Fruit fly (Drosophila melanogaster) whole organism, embryonic: ENCODE measurements around the gene AstA-R1.

Experiments
- CG10462 ChIP-seq: fragments of 200-800 bp; sonication (Bioruptor generic); optimal IDR thresholded peaks from 2 replicates; lab custom pipeline; 2016; ENCODE audit warnings: missing biosample characterization, missing genetic modification characterization
- CG11560 ChIP-seq: fragments of 200-800 bp; sonication (Bioruptor generic); IDR thresholded peaks from 3 replicates; pipeline ENCODE4 v1.3.6; 2022; ENCODE audit warnings: missing biosample characterization, missing genetic modification characterization
- CG11695 ChIP-seq: fragments of 200-800 bp; sonication (Bioruptor generic); IDR thresholded peaks from 3 replicates; pipeline ENCODE4 v1.3.6; 2022; ENCODE audit warnings: missing biosample characterization, missing genetic modification characterization
- CG12391 ChIP-seq: fragments of 200-800 bp; sonication (Bioruptor generic); optimal IDR thresholded peaks from 3 replicates; lab custom pipeline; 2018; ENCODE audit warnings: missing biosample characterization, mild to moderate bottlenecking, missing genetic modification characterization, moderate library complexity
- CG13624 ChIP-seq: fragments of 200-800 bp; sonication (Bioruptor generic); optimal IDR thresholded peaks from 2 replicates; lab custom pipeline; 2016; ENCODE audit warnings: missing biosample characterization, missing genetic modification characterization
- CG14965 ChIP-seq: fragments of 200-800 bp; sonication (Bioruptor generic); optimal IDR thresholded peaks from 2 replicates; lab custom pipeline; 2016; ENCODE audit warnings: missing biosample characterization, missing genetic modification characterization, borderline replicate concordance
- CG15696 ChIP-seq: fragments of 200-800 bp; sonication (Bioruptor generic); optimal IDR thresholded peaks from 2 replicates; lab custom pipeline; 2019; ENCODE audit warnings: missing biosample characterization, mild to moderate bottlenecking, missing genetic modification characterization, moderate library complexity
- CG16779 ChIP-seq: fragments of 200-800 bp; sonication (Bioruptor generic); IDR thresholded peaks from 2 replicates; pipeline ENCODE4 v1.3.6; 2022; ENCODE audit warnings: missing biosample characterization, missing genetic modification characterization
- CG18599 ChIP-seq: fragments of 200-800 bp; sonication (Bioruptor generic); optimal IDR thresholded peaks from 3 replicates; lab custom pipeline; 2017; ENCODE audit warnings: missing biosample characterization, missing genetic modification characterization, mild to moderate bottlenecking, moderate library complexity, missing genetic modification reagents
- CG2116 ChIP-seq: fragments of 200-800 bp; sonication (Bioruptor generic); optimal IDR thresholded peaks from 3 replicates; lab custom pipeline; 2018; ENCODE audit warnings: missing biosample characterization, mild to moderate bottlenecking, missing genetic modification characterization
- CG2875 ChIP-seq: fragments of 200-800 bp; sonication (Bioruptor generic); optimal IDR thresholded peaks from 2 replicates; lab custom pipeline; 2017; ENCODE audit warnings: missing biosample characterization, mild to moderate bottlenecking, missing genetic modification characterization, missing genetic modification reagents
- CG30020 ChIP-seq: fragments of 200-800 bp; optimal IDR thresholded peaks from 2 replicates; lab custom pipeline; 2019; ENCODE audit warnings: missing biosample characterization, mild to moderate bottlenecking, missing genetic modification characterization, moderate library complexity
- CG31224 ChIP-seq: fragments of 200-800 bp; sonication (Bioruptor generic); IDR thresholded peaks from 2 replicates; pipeline ENCODE4 v1.3.6; 2022; ENCODE audit warnings: missing biosample characterization, missing genetic modification characterization
- CG32772 ChIP-seq: fragments of 200-800 bp; sonication (Bioruptor generic); IDR thresholded peaks from 2 replicates; pipeline ENCODE4 v1.3.6; 2022; ENCODE audit warnings: missing biosample characterization, missing genetic modification characterization
- CG43689 ChIP-seq: fragments of 200-800 bp; sonication (Bioruptor generic); IDR thresholded peaks from 2 replicates; pipeline ENCODE4 v1.3.6; 2022; ENCODE audit warnings: missing biosample characterization, missing genetic modification characterization
- CG7372 ChIP-seq: fragments of 200-800 bp; sonication (Bioruptor generic); IDR thresholded peaks from 2 replicates; pipeline ENCODE4 v1.3.6; 2022; ENCODE audit warnings: missing biosample characterization, missing genetic modification characterization
- CrebB ChIP-seq: fragments of 200-800 bp; sonication (Bioruptor generic); optimal IDR thresholded peaks from 3 replicates; lab custom pipeline; 2018; ENCODE audit warnings: missing biosample characterization, mild to moderate bottlenecking, missing genetic modification characterization
- D ChIP-seq, 2 experiments: fragments of 200-800 bp in 1 of 2; fragments of >200 bp in 1 of 2; sonication (Bioruptor generic) in 1 of 2; optimal IDR thresholded peaks; 2 replicates in 1 of 2; 3 replicates in 1 of 2; lab custom pipeline; 2017; ENCODE audit warnings: mild to moderate bottlenecking in 1 of 2, missing biosample characterization in 1 of 2, missing genetic modification characterization in 1 of 2, missing genetic modification reagents in 1 of 2
- D19A ChIP-seq: fragments of 200-800 bp; optimal IDR thresholded peaks from 3 replicates; lab custom pipeline; 2019; ENCODE audit warnings: missing biosample characterization, mild to moderate bottlenecking, missing genetic modification characterization, moderate library complexity
- ERR ChIP-seq: fragments of 200-800 bp; sonication (Bioruptor generic); optimal IDR thresholded peaks from 2 replicates; lab custom pipeline; 2016; ENCODE audit warnings: missing biosample characterization, missing genetic modification characterization
- Fer1 ChIP-seq: fragments of 200-800 bp; sonication (Bioruptor generic); optimal IDR thresholded peaks from 2 replicates; lab custom pipeline; 2017; ENCODE audit warnings: missing biosample characterization, mild to moderate bottlenecking, missing genetic modification characterization
- H2.0 ChIP-seq: fragments of 200-800 bp; sonication (Bioruptor generic); IDR thresholded peaks from 2 replicates; pipeline ENCODE4 v1.3.6; 2022; ENCODE audit warnings: missing biosample characterization, missing genetic modification characterization
- Hand ChIP-seq: fragments of 200-800 bp; sonication (Bioruptor generic); optimal IDR thresholded peaks from 2 replicates; lab custom pipeline; 2017; ENCODE audit warnings: mild to moderate bottlenecking, missing biosample characterization, missing genetic modification reagents, missing genetic modification characterization
- MTF-1 ChIP-seq: fragments of 200-800 bp; sonication (Bioruptor generic); optimal IDR thresholded peaks from 2 replicates; lab custom pipeline; 2018; ENCODE audit warnings: missing biosample characterization, mild to moderate bottlenecking, missing genetic modification characterization, borderline replicate concordance
- Med ChIP-seq: fragments of 200-800 bp; sonication (Bioruptor generic); peaks from one replicate; lab custom pipeline; 2016; ENCODE audit warnings: missing biosample characterization, missing genetic modification characterization, mild to moderate bottlenecking, inconsistent platforms, moderate library complexity
- NC2α ChIP-seq: fragments of 200-800 bp; sonication (Bioruptor generic); optimal IDR thresholded peaks from 2 replicates; lab custom pipeline; 2016; ENCODE audit warnings: missing biosample characterization, missing genetic modification characterization
- NK7.1 ChIP-seq: fragments of 200-800 bp; sonication (Bioruptor generic); optimal IDR thresholded peaks from 3 replicates; lab custom pipeline; 2016; ENCODE audit warnings: missing biosample characterization, missing genetic modification characterization
- Oli ChIP-seq: fragments of 200-800 bp; sonication (Bioruptor generic); optimal IDR thresholded peaks from 2 replicates; lab custom pipeline; 2018; ENCODE audit warnings: missing biosample characterization, mild to moderate bottlenecking, missing genetic modification characterization, moderate library complexity
- Six4 ChIP-seq: fragments of 200-800 bp; sonication (Bioruptor generic); optimal IDR thresholded peaks from 2 replicates; lab custom pipeline; 2016; ENCODE audit warnings: missing biosample characterization, missing genetic modification characterization
- Ssrp ChIP-seq: fragments of 200-800 bp; sonication (Bioruptor generic); optimal IDR thresholded peaks from 2 replicates; lab custom pipeline; 2018; ENCODE audit warnings: missing biosample characterization, mild to moderate bottlenecking, missing genetic modification characterization, moderate library complexity
- ase ChIP-seq: fragments of 200-800 bp; sonication (Bioruptor generic); IDR thresholded peaks from 3 replicates; pipeline ENCODE4 v1.3.6; 2022; ENCODE audit warnings: missing biosample characterization, missing genetic modification characterization
- bab2 ChIP-seq: fragments of 200-800 bp; sonication (Bioruptor generic); optimal IDR thresholded peaks from 2 replicates; lab custom pipeline; 2016; ENCODE audit warnings: missing biosample characterization, missing genetic modification characterization
- cg ChIP-seq: fragments of 200-800 bp; sonication (Bioruptor generic); optimal IDR thresholded peaks from 3 replicates; lab custom pipeline; 2019; ENCODE audit warnings: missing biosample characterization, mild to moderate bottlenecking, missing genetic modification characterization, moderate library complexity
- crc ChIP-seq: fragments of 200-800 bp; sonication (Bioruptor generic); optimal IDR thresholded peaks from 2 replicates; lab custom pipeline; 2016; ENCODE audit warnings: missing biosample characterization, missing genetic modification characterization
- dati ChIP-seq: fragments of 200-800 bp; sonication (Bioruptor generic); IDR thresholded peaks from 2 replicates; pipeline ENCODE4 v1.3.6; 2022; ENCODE audit warnings: missing biosample characterization, missing genetic modification characterization
- fd96Cb ChIP-seq: fragments of 200-800 bp; sonication (Bioruptor generic); optimal IDR thresholded peaks from 2 replicates; lab custom pipeline; 2018; ENCODE audit warnings: missing biosample characterization, mild to moderate bottlenecking, missing genetic modification characterization, moderate library complexity
- fu2 ChIP-seq: fragments of 200-800 bp; sonication (Bioruptor generic); optimal IDR thresholded peaks from 2 replicates; lab custom pipeline; 2016; ENCODE audit warnings: missing biosample characterization, missing genetic modification characterization
- hb ChIP-seq: fragments of 200-800 bp; sonication (Bioruptor generic); IDR thresholded peaks from 3 replicates; pipeline ENCODE4 v1.3.6; 2022; ENCODE audit warnings: missing biosample characterization, missing genetic modification characterization; ENCODE audit not compliant: partially characterized antibody
- her ChIP-seq: fragments of 200-800 bp; sonication (Bioruptor generic); optimal IDR thresholded peaks from 2 replicates; lab custom pipeline; 2016; ENCODE audit warnings: missing biosample characterization, missing genetic modification characterization
- maf-S ChIP-seq: fragments of 200-800 bp; sonication (Bioruptor generic); optimal IDR thresholded peaks from 2 replicates; lab custom pipeline; 2016; ENCODE audit warnings: missing biosample characterization, missing genetic modification characterization
- nmo ChIP-seq: fragments of 200-800 bp; sonication (Bioruptor generic); optimal IDR thresholded peaks from 2 replicates; lab custom pipeline; 2018; ENCODE audit warnings: missing biosample characterization, mild to moderate bottlenecking, missing genetic modification characterization, moderate library complexity
- sc ChIP-seq, 3 experiments: fragments of >200 bp in 2 of 3; fragments of 200-800 bp in 1 of 3; sonication (Bioruptor generic) in 1 of 3; optimal IDR thresholded peaks; 2 replicates in 2 of 3; 3 replicates in 1 of 3; lab custom pipeline; 2017; ENCODE audit warnings: mild to moderate bottlenecking in 1 of 3, missing biosample characterization in 1 of 3, missing genetic modification characterization in 1 of 3, missing genetic modification reagents in 1 of 3
- sd ChIP-seq: fragments of 200-800 bp; sonication (Bioruptor generic); optimal IDR thresholded peaks from 3 replicates; lab custom pipeline; 2018; ENCODE audit warnings: missing biosample characterization, mild to moderate bottlenecking, missing genetic modification characterization, moderate library complexity
- ssp ChIP-seq: fragments of 200-800 bp; sonication (Bioruptor generic); IDR thresholded peaks from 2 replicates; pipeline ENCODE4 v1.3.6; 2022; ENCODE audit warnings: missing biosample characterization, missing genetic modification characterization
- toy ChIP-seq: fragments of 200-800 bp; sonication (Bioruptor generic); IDR thresholded peaks from 2 replicates; pipeline ENCODE4 v1.3.6; 2022; ENCODE audit warnings: missing biosample characterization, missing genetic modification characterization
- unc-4 ChIP-seq: fragments of 200-800 bp; sonication (Bioruptor generic); IDR thresholded peaks from 2 replicates; pipeline ENCODE4 v1.3.6; 2022; ENCODE audit warnings: missing biosample characterization, missing genetic modification characterization; ENCODE audit not compliant: partially characterized antibody
- vnd ChIP-seq: fragments of 200-800 bp; sonication (Bioruptor generic); IDR thresholded peaks from 3 replicates; pipeline ENCODE4 v1.3.6; 2022; ENCODE audit warnings: missing biosample characterization, missing genetic modification characterization; ENCODE audit not compliant: partially characterized antibody
- z ChIP-seq: fragments of 200-800 bp; sonication (Bioruptor generic); IDR thresholded peaks from 3 replicates; pipeline ENCODE4 v1.3.6; 2022; ENCODE audit warnings: missing biosample characterization, missing genetic modification characterization
- zf30C ChIP-seq: fragments of 200-800 bp; sonication (Bioruptor generic); optimal IDR thresholded peaks from 3 replicates; lab custom pipeline; 2018; ENCODE audit warnings: missing biosample characterization, mild to moderate bottlenecking, missing genetic modification characterization
- zfh2 ChIP-seq: fragments of 200-800 bp; sonication (Bioruptor generic); optimal IDR thresholded peaks from 2 replicates; lab custom pipeline; 2016; ENCODE audit warnings: missing biosample characterization, missing genetic modification characterization

The AstA-R1 gene

DNA sequence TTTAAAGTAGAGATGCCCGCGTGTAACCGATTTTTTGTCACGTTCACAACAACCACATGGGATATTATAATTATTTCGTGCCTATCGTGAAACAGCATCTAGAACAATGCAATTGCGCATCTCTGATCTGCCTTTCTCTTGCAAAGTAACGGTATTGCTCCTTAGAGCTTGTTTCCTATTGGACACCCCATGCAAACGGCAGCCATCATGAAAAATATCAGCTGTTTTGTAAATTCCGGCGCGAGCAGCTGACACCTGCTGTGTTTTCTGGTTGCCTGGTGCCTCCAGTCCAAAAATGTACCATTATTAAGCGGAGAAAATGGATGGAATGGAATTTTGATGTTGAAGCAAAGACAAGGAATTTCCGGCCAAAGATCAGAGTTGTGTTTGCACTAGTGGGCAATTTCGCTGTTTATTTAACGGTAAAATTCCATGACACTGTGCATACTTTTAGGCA, 129.9 kb downstream of the AstA-R1 start (continued):
- TF ChIP-seq bab2 (GFP tag; lab: Kevin White, UChicago) (peak; percentile 21), toy (GFP tag; lab: Robert Waterston, UW) (no peak), hb (no peak), NK7.1 (GFP tag; lab: Kevin White, UChicago) (no peak), CG30020 (tag; lab: Kevin White, UChicago) (no peak), Six4 (no peak), H2.0 (GFP tag; lab: Robert Waterston, UW) (no peak), CG2116 (peak; percentile 75), zfh2 (GFP tag; lab: Kevin White, UChicago) (no peak), CG18599 (no peak), Oli (tag; lab: Kevin White, UChicago) (no peak), nmo (GFP tag; lab: Kevin White, UChicago) (no peak), NC2α (GFP tag; lab: Kevin White, UChicago) (no peak), her (GFP tag; lab: Kevin White, UChicago) (no peak), MTF-1 (GFP tag; lab: Kevin White, UChicago) (peak; percentile 35), CG43689 (no peak), unc-4 (peak; percentile 69), cg (GFP tag; lab: Kevin White, UChicago) (no peak), CG11560 (tag; lab: Robert Waterston, UW) (no peak), ERR (no peak), CG16779 (GFP tag; lab: Robert Waterston, UW) (no peak), ssp (no peak), D19A (no peak), maf-S (GFP tag; lab: Kevin White, UChicago) (no peak), CG31224 (GFP tag; lab: Robert Waterston, UW) (peak; percentile 71), sc (optimal IDR thresholded peaks at IDR 0.05; lab: Kevin White, UChicago) (no peak), sc (GFP tag; optimal IDR thresholded peaks at IDR 0.05; lab: Kevin White, UChicago) (no peak), z (no peak), dati (GFP tag; lab: Robert Waterston, UW) (no peak), CG7372 (GFP tag; lab: Robert Waterston, UW) (no peak), vnd (GFP tag; lab: Robert Waterston, UW) (peak; percentile 57; the same call in 1 of the 3 replicates), CG2875 (GFP tag; lab: Kevin White, UChicago) (no peak), sd (tag; lab: Kevin White, UChicago) (peak; percentile 94), Ssrp (tag; lab: Kevin White, UChicago) (no peak), fu2 (GFP tag; lab: Kevin White, UChicago) (no peak), CG10462 (GFP tag; lab: Kevin White, UChicago) (peak; percentile 83), CG13624 (no peak), Fer1 (no peak), CrebB (peak; percentile 37), CG14965 (no peak), ase (GFP tag; lab: Robert Waterston, UW) (no peak), Med (GFP tag; lab: Kevin White, UChicago) (no peak), crc (no peak), CG12391 (peak; percentile 6), fd96Cb (no peak), D (optimal IDR thresholded peaks at IDR 0.05; lab: Kevin White, UChicago) (no peak), D (GFP tag; optimal IDR thresholded peaks at IDR 0.05; lab: Kevin White, UChicago) (no peak), Hand (no peak), zf30C (no peak), CG32772 (GFP tag; lab: Robert Waterston, UW) (no peak), CG15696 (tag; lab: Kevin White, UChicago) (peak; percentile 16), CG11695 (GFP tag; lab: Robert Waterston, UW) (no peak)
